Worm (Caenorhabditis elegans) whole organism, L4 larva: Measurements from ENCODE around the gene str-45.

Experiments
- F10B5.3 ChIP-seq: sonication (generic microtip); optimal IDR thresholded peaks from 2 replicates; lab custom pipeline; 2016; ENCODE audit warnings: mild to moderate bottlenecking, missing genetic modification characterization, missing compliant biosample characterization
- F44E2.7 ChIP-seq: fragments of 200-800 bp; sonication (Bioruptor generic); IDR thresholded peaks from 2 replicates; pipeline ENCODE4 v2.1.2; 2022; ENCODE audit warnings: missing genetic modification characterization, missing compliant biosample characterization
- F49E8.2 ChIP-seq: sonication (generic microtip); optimal IDR thresholded peaks from 2 replicates; lab custom pipeline; 2016; ENCODE audit warnings: missing compliant biosample characterization, mild to moderate bottlenecking, missing genetic modification characterization, borderline replicate concordance
- R02D3.7 ChIP-seq: fragments of 150-350 bp; sonication (generic microtip); optimal IDR thresholded peaks from 3 replicates; lab custom pipeline; 2014; ENCODE audit warnings: missing biosample characterization, missing genetic modification characterization
- T20F7.1 ChIP-seq: fragments of 200-800 bp; sonication (Bioruptor generic); optimal IDR thresholded peaks from 2 replicates; lab custom pipeline; 2018; ENCODE audit warnings: mild to moderate bottlenecking, missing genetic modification characterization, missing compliant biosample characterization
- Y48G9A.11 ChIP-seq: fragments of 200-800 bp; sonication (Bioruptor generic); IDR thresholded peaks from 2 replicates; pipeline ENCODE4 v1.3.6; 2022; ENCODE audit warnings: missing genetic modification reagents, missing genetic modification characterization, missing compliant biosample characterization
- ZK337.2 ChIP-seq: fragments of 200-800 bp; sonication (Bioruptor generic); IDR thresholded peaks from 2 replicates; pipeline ENCODE4 v1.3.6; 2022; ENCODE audit warnings: missing genetic modification reagents, missing genetic modification characterization, missing compliant biosample characterization
- aha-1 ChIP-seq: fragments of 150-350 bp; peaks from one replicate; lab custom pipeline; 2014; ENCODE audit warnings: missing biosample characterization, missing genetic modification characterization
- ama-1 ChIP-seq: fragments of 150-350 bp; optimal IDR thresholded peaks from 2 replicates; lab custom pipeline; 2014; ENCODE audit warnings: inconsistent platforms, mixed read lengths
- attf-4 ChIP-seq: sonication (generic microtip); optimal IDR thresholded peaks from 3 replicates; lab custom pipeline; 2017; ENCODE audit warnings: missing biosample characterization, missing genetic modification characterization
- ceh-62 ChIP-seq: sonication (generic microtip); optimal IDR thresholded peaks from 2 replicates; lab custom pipeline; 2017; ENCODE audit warnings: missing biosample characterization, missing genetic modification characterization
- ceh-82 ChIP-seq: sonication (generic microtip); optimal IDR thresholded peaks from 2 replicates; lab custom pipeline; 2017; ENCODE audit warnings: missing biosample characterization, missing genetic modification characterization
- ces-1 ChIP-seq: fragments of 150-350 bp; sonication (generic microtip); optimal IDR thresholded peaks from 4 replicates; lab custom pipeline; 2014; ENCODE audit warnings: missing biosample characterization, missing genetic modification reagents, missing genetic modification characterization
- cey-2 ChIP-seq: sonication (generic microtip); optimal IDR thresholded peaks from 3 replicates; lab custom pipeline; 2017; ENCODE audit warnings: missing genetic modification characterization, mild to moderate bottlenecking, missing compliant biosample characterization, antibody characterized with exemption, borderline replicate concordance; ENCODE audit not compliant: insufficient read depth
- ctbp-1 ChIP-seq: fragments of 200-800 bp; sonication (Bioruptor generic); IDR thresholded peaks from 2 replicates; pipeline ENCODE4 v1.3.6; 2022; ENCODE audit warnings: missing genetic modification reagents, missing genetic modification characterization, missing compliant biosample characterization
- daf-12 ChIP-seq: fragments of 150-350 bp; optimal IDR thresholded peaks from 2 replicates; lab custom pipeline; 2014; ENCODE audit warnings: missing biosample characterization, missing genetic modification reagents, missing genetic modification characterization
- dve-1 ChIP-seq: sonication (generic microtip); optimal IDR thresholded peaks from 2 replicates; lab custom pipeline; 2017; ENCODE audit warnings: antibody characterized with exemption, mild to moderate bottlenecking, missing genetic modification characterization, missing compliant biosample characterization; ENCODE audit not compliant: insufficient read depth
- egl-43 ChIP-seq: fragments of 200-800 bp; sonication (Bioruptor generic); IDR thresholded peaks from 2 replicates; pipeline ENCODE4 v1.3.6; 2022; ENCODE audit warnings: missing genetic modification reagents, missing genetic modification characterization, missing compliant biosample characterization
- fkh-10 ChIP-seq: fragments of 150-350 bp; optimal IDR thresholded peaks from 2 replicates; lab custom pipeline; 2014; ENCODE audit warnings: missing biosample characterization, missing genetic modification reagents, missing genetic modification characterization
- hlh-11 ChIP-seq: fragments of 200-800 bp; sonication (Bioruptor generic); optimal IDR thresholded peaks from 2 replicates; lab custom pipeline; 2018; ENCODE audit warnings: mild to moderate bottlenecking, missing genetic modification characterization, missing compliant biosample characterization
- hlh-30 ChIP-seq: sonication (generic microtip); optimal IDR thresholded peaks from 2 replicates; lab custom pipeline; 2017; ENCODE audit warnings: antibody characterized with exemption, mild to moderate bottlenecking, missing genetic modification characterization, missing compliant biosample characterization; ENCODE audit not compliant: insufficient read depth
- hmg-1.1 ChIP-seq: fragments of 200-800 bp; sonication (Bioruptor generic); IDR thresholded peaks from 2 replicates; pipeline ENCODE4 v1.3.6; 2022; ENCODE audit warnings: missing genetic modification reagents, missing genetic modification characterization, missing compliant biosample characterization
- lir-3 ChIP-seq: sonication (generic microtip); optimal IDR thresholded peaks from 2 replicates; lab custom pipeline; 2016; ENCODE audit warnings: mild to moderate bottlenecking, missing genetic modification characterization, missing compliant biosample characterization
- mxl-2 ChIP-seq: fragments of 200-800 bp; sonication (Bioruptor generic); conservative IDR thresholded peaks from 2 replicates; pipeline ENCODE4 v1.3.6; 2022; ENCODE audit warnings: missing genetic modification reagents, missing genetic modification characterization, missing compliant biosample characterization
- nhr-102 ChIP-seq: sonication (generic microtip); optimal IDR thresholded peaks from 2 replicates; lab custom pipeline; 2016; ENCODE audit warnings: mild to moderate bottlenecking, missing genetic modification characterization, moderate library complexity, missing compliant biosample characterization
- nhr-111 ChIP-seq: fragments of 200-800 bp; sonication (Bioruptor generic); optimal IDR thresholded peaks from 2 replicates; lab custom pipeline; 2018; ENCODE audit warnings: mild to moderate bottlenecking, missing genetic modification characterization, missing compliant biosample characterization
- nhr-28 ChIP-seq: fragments of 150-350 bp; optimal IDR thresholded peaks from 2 replicates; lab custom pipeline; 2014; ENCODE audit warnings: missing biosample characterization, missing genetic modification characterization
- snpc-1.2 ChIP-seq: fragments of 200-800 bp; sonication (Bioruptor generic); IDR thresholded peaks from 2 replicates; pipeline ENCODE4 v1.3.6; 2022; ENCODE audit warnings: missing genetic modification reagents, missing genetic modification characterization, missing compliant biosample characterization
- snpc-4 ChIP-seq: fragments of 150-350 bp; optimal IDR thresholded peaks from 2 replicates; lab custom pipeline; 2014; ENCODE audit warnings: missing biosample characterization, missing genetic modification characterization
- spr-1 ChIP-seq: sonication (generic microtip); optimal IDR thresholded peaks from 2 replicates; lab custom pipeline; 2016; ENCODE audit warnings: mild to moderate bottlenecking, missing genetic modification characterization, missing compliant biosample characterization
- tra-1 ChIP-seq: fragments of 200-800 bp; sonication (Bioruptor generic); IDR thresholded peaks from 2 replicates; pipeline ENCODE4 v1.3.6; 2022; ENCODE audit warnings: missing genetic modification reagents, missing genetic modification characterization, missing compliant biosample characterization
- unc-39 ChIP-seq: sonication (generic microtip); optimal IDR thresholded peaks from 2 replicates; lab custom pipeline; 2017; ENCODE audit warnings: missing biosample characterization, missing genetic modification characterization
- unc-62 ChIP-seq, 3 experiments: fragments of 150-350 bp in 1 of 3; sonication (generic microtip); optimal IDR thresholded peaks in 2 of 3; peaks in 1 of 3; 1 replicate in 1 of 3; 2 replicates in 2 of 3; lab custom pipeline; 2014 to 2017; ENCODE audit warnings: missing biosample characterization in 3 of 3, missing genetic modification characterization in 3 of 3, missing genetic modification reagents in 3 of 3, missing genotype in 1 of 3
- zag-1 ChIP-seq: fragments of 150-350 bp; optimal IDR thresholded peaks from 2 replicates; lab custom pipeline; 2014; ENCODE audit warnings: missing biosample characterization, missing genetic modification characterization
- zfp-2 ChIP-seq: sonication (generic microtip); optimal IDR thresholded peaks from 2 replicates; lab custom pipeline; 2016; ENCODE audit warnings: mild to moderate bottlenecking, missing genetic modification characterization, missing compliant biosample characterization

Gene str-45

ce11 chrV:15158691-15159090 is at the start of gene str-45:
Gene str-45, plus strand, starts transcription at chrV:15158991.
- TF ChIP-seq hlh-11 (tag; lab: Kevin White, UChicago) (no peak), egl-43 (GFP tag; lab: Robert Waterston, UW) (no peak), nhr-111 (no peak), zag-1 (tag; lab: Kevin White, UChicago) (no peak), F49E8.2 (no peak), Y48G9A.11 (no peak), hmg-1.1 (GFP tag; lab: Robert Waterston, UW) (no peak), tra-1 (GFP tag; lab: Robert Waterston, UW) (no peak), ZK337.2 (no peak), daf-12 (tag; lab: Kevin White, UChicago) (no peak), ceh-82 (tag; lab: Kevin White, UChicago) (no peak), cey-2 (no peak), ces-1 (GFP tag; lab: Kevin White, UChicago) (no peak)

DNA sequence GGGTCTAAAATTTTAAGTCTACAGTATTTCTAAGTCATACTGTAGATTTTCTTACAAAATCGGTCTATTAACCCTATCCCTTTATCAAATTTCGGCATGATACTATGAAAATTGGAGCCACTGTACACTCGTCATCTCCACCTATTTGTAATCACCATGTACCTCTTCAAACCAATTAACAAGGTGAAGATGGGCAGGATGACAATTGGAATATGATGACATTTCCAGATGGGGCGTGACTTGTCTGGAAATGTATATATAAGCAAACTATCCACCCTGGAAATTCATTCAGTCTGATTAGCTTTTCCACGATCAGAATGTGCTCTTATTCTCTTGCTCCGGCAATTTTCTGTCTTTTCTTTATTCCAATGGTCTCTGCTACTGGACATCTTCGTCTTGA is 49.5 kb upstream of the str-45 start, which contains the start of gene Y75B12A.2:
Gene Y75B12A.2, plus strand, starts transcription at position 301 of the 400 bp plus-strand sequence.
- no peak for TF ChIP-seq unc-39 (tag; lab: Kevin White, UChicago)
- TF ChIP-seq ama-1 (lab: Kevin White, UChicago), result no peak
- no peak for TF ChIP-seq fkh-10 (GFP tag; lab: Kevin White, UChicago)
- TF ChIP-seq unc-62 (GFP tag; optimal IDR thresholded peaks at IDR 0.05 in 1 of 2; lab: Kevin White, UChicago), result no peak
- TF ChIP-seq unc-62 (tag; optimal IDR thresholded peaks at IDR 0.05; lab: Kevin White, UChicago), result no peak
- no peak for TF ChIP-seq F44E2.7 (GFP tag; lab: Robert Waterston, UW)
- TF ChIP-seq ctbp-1 (GFP tag; lab: Robert Waterston, UW), result no peak
- no peak for TF ChIP-seq snpc-1.2 (GFP tag; lab: Robert Waterston, UW)
- no peak for TF ChIP-seq R02D3.7
- no peak for TF ChIP-seq daf-12 (tag; lab: Kevin White, UChicago)
- no peak for TF ChIP-seq zfp-2 (tag; lab: Kevin White, UChicago)

DNA sequence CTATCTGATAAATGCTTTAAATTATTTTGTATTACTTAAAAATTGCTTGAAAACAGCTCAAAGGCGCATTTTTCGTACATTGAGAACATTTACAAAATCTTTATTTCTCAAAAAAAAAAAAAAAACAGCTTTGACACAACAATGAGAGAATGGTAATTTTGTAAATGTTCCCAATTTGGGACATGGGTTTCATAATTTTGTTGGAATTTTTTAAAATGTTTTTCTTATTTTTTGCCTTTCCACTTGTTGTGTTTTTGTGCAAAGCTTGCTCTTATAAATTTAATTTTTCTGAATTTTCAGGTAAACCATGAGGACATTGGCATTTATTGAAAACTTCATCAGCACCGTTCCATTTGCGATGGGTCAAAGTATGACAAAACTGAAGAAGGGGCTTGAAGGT is 47.1 kb upstream of the str-45 start, which contains the start of gene T01G5.7:
Gene T01G5.7, plus strand, starts transcription at position 301 of the 400 bp plus-strand sequence.
- TF ChIP-seq spr-1 (tag; lab: Kevin White, UChicago) (no peak), T20F7.1 (GFP tag; lab: Kevin White, UChicago) (no peak), ceh-62 (tag; lab: Kevin White, UChicago) (no peak), aha-1 (tag; lab: Kevin White, UChicago) (no peak), snpc-1.2 (GFP tag; lab: Robert Waterston, UW) (no peak), zfp-2 (tag; lab: Kevin White, UChicago) (no peak), attf-4 (tag; lab: Kevin White, UChicago) (no peak)

DNA sequence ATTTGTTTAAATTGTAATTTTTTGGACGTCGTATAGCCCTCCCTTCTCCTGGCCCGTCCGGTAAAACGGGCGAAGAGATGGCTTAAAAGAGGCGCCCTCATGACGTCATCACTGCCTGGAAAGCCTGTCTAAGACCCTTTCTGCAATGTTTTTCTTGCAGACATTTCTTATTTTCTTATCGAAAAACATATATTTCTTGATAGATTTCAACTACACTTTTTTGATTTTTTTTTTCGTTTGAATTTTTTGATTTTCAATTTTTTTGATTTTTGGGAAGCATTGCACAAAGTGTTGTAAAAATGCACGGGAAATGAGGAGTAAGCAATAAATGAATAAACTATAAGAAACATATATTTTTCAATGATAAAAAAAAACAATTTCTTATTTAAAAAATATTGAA is 44.8 kb upstream of the str-45 start, which contains the start of gene T01G5.6:
Gene T01G5.6, minus strand, starts transcription at position 101 of the 400 bp plus-strand sequence.
- no peak for TF ChIP-seq dve-1
- TF ChIP-seq nhr-111, result no peak
- TF ChIP-seq nhr-28, result no peak
- no peak for TF ChIP-seq snpc-4 (tag; lab: Kevin White, UChicago)
- TF ChIP-seq mxl-2 (GFP tag; lab: Robert Waterston, UW), result no peak
- TF ChIP-seq nhr-102 (tag; lab: Kevin White, UChicago), result no peak
- TF ChIP-seq hlh-11 (tag; lab: Kevin White, UChicago), result no peak
- no peak for TF ChIP-seq hlh-30 (tag; lab: Kevin White, UChicago)
- no peak for TF ChIP-seq R02D3.7
- TF ChIP-seq F10B5.3 (tag; lab: Kevin White, UChicago), result no peak
- no peak for TF ChIP-seq lir-3 (tag; lab: Kevin White, UChicago)
- TF ChIP-seq ZK337.2, result no peak
